Worm (Caenorhabditis elegans): ENCODE measurements around the gene Y105C5B.3.

- TF ChIP-seq ztf-23 (GFP tag; IDR thresholded peaks at IDR 0.05): no peak
- TF ChIP-seq med-1 (GFP tag; optimal IDR thresholded peaks at IDR 0.05; ENCODE audit: insufficient read depth): no peak
- TF ChIP-seq ztf-29 (GFP tag; IDR thresholded peaks at IDR 0.05): no peak
Observed at ce11 chrIV:15933814-15934213, 49.8 kb downstream of the Y105C5B.3 start, which contains the start of gene srv-16.
